Fruit fly (Drosophila melanogaster): ENCODE measurements around the gene pes.

dm6 chr2L:8040872-8041271 is 46.9 kb upstream of the pes start, which contains the start of gene CCDC53:
- TF ChIP-seq D1 (tag; optimal IDR thresholded peaks at IDR 0.05): no peak
- no peak for TF ChIP-seq CG13204 (GFP tag; optimal IDR thresholded peaks at IDR 0.05)
- TF ChIP-seq EcR (GFP tag; optimal IDR thresholded peaks at IDR 0.05): no peak
- TF ChIP-seq Snoo (tag; optimal IDR thresholded peaks at IDR 0.05): no peak
- no peak for TF ChIP-seq CG32121 (GFP tag; IDR thresholded peaks at IDR 0.05)
- TF ChIP-seq Ets98B (GFP tag; IDR thresholded peaks at IDR 0.05): no peak
- TF ChIP-seq CG4496 (GFP tag; IDR thresholded peaks at IDR 0.05): no peak
